Worm (Caenorhabditis elegans) whole organism, L1 larva: Measurements from ENCODE around the gene srxa-1.

Experiments
- aly-2 ChIP-seq: fragments of 150-350 bp; optimal IDR thresholded peaks from 2 replicates; lab custom pipeline; 2014; ENCODE audit warnings: missing biosample characterization, missing genetic modification characterization
- ama-1 ChIP-seq: fragments of 150-350 bp; optimal IDR thresholded peaks from 2 replicates; lab custom pipeline; 2014
- fkh-10 ChIP-seq: sonication (generic microtip); optimal IDR thresholded peaks from 2 replicates; lab custom pipeline; 2017; ENCODE audit warnings: missing biosample characterization, missing genetic modification reagents, missing genetic modification characterization
- pqm-1 ChIP-seq: sonication (generic microtip); optimal IDR thresholded peaks from 3 replicates; lab custom pipeline; 2017; ENCODE audit warnings: missing biosample characterization, missing genetic modification characterization
- sptf-1 ChIP-seq: fragments of 150-350 bp; optimal IDR thresholded peaks from 2 replicates; lab custom pipeline; 2014; ENCODE audit warnings: missing biosample characterization, missing genetic modification characterization
- swsn-7 ChIP-seq: sonication (generic microtip); optimal IDR thresholded peaks from 2 replicates; lab custom pipeline; 2016; ENCODE audit warnings: missing genetic modification characterization, missing compliant biosample characterization
- unc-86 ChIP-seq: sonication (generic microtip); optimal IDR thresholded peaks from 2 replicates; lab custom pipeline; 2016; ENCODE audit warnings: missing genetic modification characterization, missing compliant biosample characterization

- TF ChIP-seq ama-1 = no peak
- no peak for TF ChIP-seq aly-2 (tag; lab: Kevin White, UChicago)
- TF ChIP-seq pqm-1 (tag; lab: Kevin White, UChicago) = no peak
- TF ChIP-seq sptf-1 (tag; lab: Kevin White, UChicago) = no peak
- no peak for TF ChIP-seq unc-86 (tag; lab: Kevin White, UChicago)
- TF ChIP-seq swsn-7 (tag; lab: Kevin White, UChicago) = no peak
- TF ChIP-seq fkh-10 (GFP tag; lab: Kevin White, UChicago) = no peak
These were observed 39.0 kb downstream of the srxa-1 start for ce11 chrV:20770846-20771245.
